Worm (Caenorhabditis elegans) whole organism, young adult: Measurements from ENCODE around the gene B0403.6.

Source experiments
- F22D6.2 ChIP-seq: sonication (generic microtip); optimal IDR thresholded peaks from 2 replicates; lab custom pipeline; 2016; ENCODE audit warnings: mild to moderate bottlenecking, missing genetic modification characterization, missing compliant biosample characterization
- F52B5.7 ChIP-seq: sonication (generic microtip); optimal IDR thresholded peaks from 2 replicates; lab custom pipeline; 2016; ENCODE audit warnings: mild to moderate bottlenecking, missing genetic modification characterization, missing compliant biosample characterization
- F57A8.1 ChIP-seq: fragments of 200-800 bp; sonication (Bioruptor generic); optimal IDR thresholded peaks from 2 replicates; lab custom pipeline; 2018; ENCODE audit warnings: mild to moderate bottlenecking, missing genetic modification characterization, moderate library complexity, missing compliant biosample characterization
- K12H6.12 ChIP-seq: fragments of 200-800 bp; sonication (Bioruptor generic); optimal IDR thresholded peaks from 2 replicates; lab custom pipeline; 2018; ENCODE audit warnings: mild to moderate bottlenecking, missing genetic modification characterization, missing compliant biosample characterization
- T26A5.8 ChIP-seq: sonication (generic microtip); optimal IDR thresholded peaks from 2 replicates; lab custom pipeline; 2016; ENCODE audit warnings: missing genetic modification characterization, missing compliant biosample characterization
- Y53F4B.3 ChIP-seq: fragments of 200-800 bp; sonication (Bioruptor generic); IDR thresholded peaks from 2 replicates; pipeline ENCODE4 v1.3.6; 2022; ENCODE audit warnings: missing genetic modification reagents, missing genetic modification characterization, missing compliant biosample characterization
- Y67H2A.10 ChIP-seq: fragments of 200-800 bp; sonication (Bioruptor generic); conservative IDR thresholded peaks from 2 replicates; pipeline ENCODE4 v1.3.6; 2022; ENCODE audit warnings: missing genetic modification reagents, missing genetic modification characterization, missing compliant biosample characterization
- ZK185.1 ChIP-seq: sonication (generic microtip); optimal IDR thresholded peaks from 2 replicates; lab custom pipeline; 2016; ENCODE audit warnings: mild to moderate bottlenecking, missing genetic modification characterization, missing compliant biosample characterization; ENCODE audit not compliant: poor library complexity, severe bottlenecking
- attf-3 ChIP-seq: fragments of 200-800 bp; sonication (Bioruptor generic); conservative IDR thresholded peaks from 2 replicates; pipeline ENCODE4 v1.3.6; 2022; ENCODE audit warnings: missing genetic modification reagents, missing genetic modification characterization, missing compliant biosample characterization
- bed-1 ChIP-seq: fragments of 200-800 bp; sonication (Bioruptor generic); IDR thresholded peaks from 2 replicates; pipeline ENCODE4 v1.3.6; 2022; ENCODE audit warnings: missing genetic modification reagents, missing genetic modification characterization, missing compliant biosample characterization
- bed-2 ChIP-seq: fragments of 200-800 bp; sonication (Bioruptor generic); IDR thresholded peaks from 2 replicates; pipeline ENCODE4 v1.3.6; 2022; ENCODE audit warnings: missing genetic modification reagents, missing genetic modification characterization, missing compliant biosample characterization
- ccch-3 ChIP-seq: fragments of 200-800 bp; sonication (Bioruptor generic); optimal IDR thresholded peaks from 2 replicates; lab custom pipeline; 2018; ENCODE audit warnings: mild to moderate bottlenecking, missing genetic modification characterization, missing compliant biosample characterization
- cebp-1 ChIP-seq, 2 experiments: fragments of 200-800 bp in 1 of 2; sonication (Bioruptor generic) in 1 of 2; sonication (generic microtip) in 1 of 2; IDR thresholded peaks in 1 of 2; optimal IDR thresholded peaks in 1 of 2; 2 replicates each; pipeline versions ENCODE4 v1.3.6 to Lab custom; 2017 to 2022; ENCODE audit warnings: missing compliant biosample characterization in 2 of 2, missing genetic modification characterization in 2 of 2, mild to moderate bottlenecking in 1 of 2, missing genetic modification reagents in 1 of 2, moderate library complexity in 1 of 2
- cebp-2 ChIP-seq: fragments of 200-800 bp; sonication (Bioruptor generic); IDR thresholded peaks from 2 replicates; pipeline ENCODE4 v1.3.6; 2022; ENCODE audit warnings: missing genetic modification characterization, missing compliant biosample characterization
- ceh-100 ChIP-seq: fragments of 200-800 bp; sonication (Bioruptor generic); IDR thresholded peaks from 2 replicates; pipeline ENCODE4 v1.3.6; 2022; ENCODE audit warnings: missing genetic modification reagents, missing genetic modification characterization, missing compliant biosample characterization
- ets-4 ChIP-seq: fragments of 200-800 bp; sonication (Bioruptor generic); optimal IDR thresholded peaks from 2 replicates; lab custom pipeline; 2018; ENCODE audit warnings: mild to moderate bottlenecking, missing genetic modification characterization, missing compliant biosample characterization
- him-1 ChIP-seq: sonication (generic microtip); optimal IDR thresholded peaks from 2 replicates; lab custom pipeline; 2016; ENCODE audit warnings: missing genotype, missing genetic modification reagents, missing genetic modification characterization, missing compliant biosample characterization
- hlh-26 ChIP-seq: fragments of 200-800 bp; sonication (Bioruptor generic); conservative IDR thresholded peaks from 2 replicates; pipeline ENCODE4 v1.3.6; 2022; ENCODE audit warnings: missing genetic modification reagents, missing genetic modification characterization, missing compliant biosample characterization
- lsy-27 ChIP-seq: sonication (generic microtip); optimal IDR thresholded peaks from 2 replicates; lab custom pipeline; 2017; ENCODE audit warnings: missing genetic modification characterization, mild to moderate bottlenecking, missing compliant biosample characterization, antibody characterized with exemption, missing genotype, borderline replicate concordance; ENCODE audit not compliant: insufficient read depth
- madf-8 ChIP-seq: fragments of 200-800 bp; sonication (Bioruptor generic); conservative IDR thresholded peaks from 2 replicates; pipeline ENCODE4 v1.3.6; 2022; ENCODE audit warnings: missing genetic modification reagents, missing genetic modification characterization, missing compliant biosample characterization
- mcd-1 ChIP-seq: fragments of 200-800 bp; sonication (Bioruptor generic); IDR thresholded peaks from 2 replicates; pipeline ENCODE4 v1.3.6; 2022; ENCODE audit warnings: missing genetic modification reagents, missing genetic modification characterization, missing compliant biosample characterization
- mxl-1 ChIP-seq: sonication (generic microtip); optimal IDR thresholded peaks from 2 replicates; lab custom pipeline; 2016; ENCODE audit warnings: missing genetic modification characterization, missing compliant biosample characterization
- nfya-1 ChIP-seq: sonication (generic microtip); optimal IDR thresholded peaks from 2 replicates; lab custom pipeline; 2017; ENCODE audit warnings: antibody characterized with exemption, missing compliant biosample characterization, missing genetic modification characterization, borderline replicate concordance; ENCODE audit not compliant: insufficient read depth
- nfyb-1 ChIP-seq: fragments of 200-800 bp; sonication (Bioruptor generic); IDR thresholded peaks from 2 replicates; pipeline ENCODE4 v1.3.6; 2022; ENCODE audit warnings: missing genetic modification reagents, missing genetic modification characterization, missing compliant biosample characterization
- nhr-80 ChIP-seq: sonication (generic microtip); optimal IDR thresholded peaks from 2 replicates; lab custom pipeline; 2016; ENCODE audit warnings: missing genetic modification characterization, missing compliant biosample characterization
- pbrm-1 ChIP-seq: fragments of 200-800 bp; sonication (Bioruptor generic); IDR thresholded peaks from 2 replicates; pipeline ENCODE4 v1.3.6; 2022; ENCODE audit warnings: missing genetic modification reagents, missing genetic modification characterization, missing compliant biosample characterization
- tbx-9 ChIP-seq: sonication (generic microtip); optimal IDR thresholded peaks from 2 replicates; lab custom pipeline; 2016; ENCODE audit warnings: borderline replicate concordance, missing genetic modification characterization, inconsistent platforms, missing compliant biosample characterization
- unc-130 ChIP-seq: sonication (generic microtip); optimal IDR thresholded peaks from 2 replicates; lab custom pipeline; 2016; ENCODE audit warnings: missing genetic modification reagents, missing genetic modification characterization, missing compliant biosample characterization
- zfh-2 ChIP-seq: fragments of 200-800 bp; sonication (Bioruptor generic); conservative IDR thresholded peaks from 2 replicates; pipeline ENCODE4 v1.3.6; 2022; ENCODE audit warnings: missing genetic modification reagents, missing genetic modification characterization, missing compliant biosample characterization
- ztf-26 ChIP-seq: sonication (generic microtip); optimal IDR thresholded peaks from 2 replicates; lab custom pipeline; 2017; ENCODE audit warnings: missing genetic modification characterization, missing compliant biosample characterization
- ztf-28 ChIP-seq: fragments of 200-800 bp; sonication (Bioruptor generic); IDR thresholded peaks from 2 replicates; pipeline ENCODE4 v1.3.6; 2022; ENCODE audit warnings: missing genetic modification reagents, missing genetic modification characterization, missing compliant biosample characterization

The B0403.6 gene

DNA sequence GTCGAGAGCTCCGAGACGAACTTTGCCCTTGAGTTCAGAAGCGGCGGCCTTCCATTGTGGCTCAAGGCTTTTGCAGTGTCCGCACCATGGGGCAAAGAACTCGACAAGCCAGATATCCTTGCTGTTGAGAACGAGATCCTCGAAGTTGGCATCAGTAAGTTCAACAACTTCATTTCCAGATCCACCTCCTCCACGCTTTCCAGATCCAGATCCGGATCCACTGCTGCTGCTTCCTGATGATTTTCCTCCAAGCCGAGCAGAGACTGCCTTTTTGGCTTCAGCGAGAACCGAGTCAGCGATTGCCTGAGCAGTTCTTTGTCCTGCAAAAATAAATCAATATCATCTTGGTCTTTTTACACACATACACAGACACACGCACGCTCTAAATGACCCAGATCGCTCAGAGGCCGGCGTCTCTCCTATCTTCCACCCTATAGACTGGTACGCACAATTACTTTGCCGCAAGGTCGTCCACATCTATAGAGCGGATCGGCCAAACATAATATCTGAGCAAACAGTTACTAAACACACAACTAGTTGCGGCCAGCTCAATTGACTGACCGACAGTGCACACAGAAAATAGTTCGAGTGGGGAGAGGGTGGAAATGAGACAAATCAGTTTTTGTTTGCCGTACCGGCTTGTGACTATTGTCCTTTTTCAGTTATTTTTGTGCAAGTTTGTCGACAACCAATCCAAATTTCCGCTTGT is 7.7 kb downstream of the B0403.6 start:
- TF ChIP-seq nfyb-1 (GFP tag; lab: Robert Waterston, UW): 0 out of 2 replicates have a peak, but pooled peaks have one; percentile 8
- no peak for TF ChIP-seq madf-8 (GFP tag; lab: Robert Waterston, UW)
- TF ChIP-seq zfh-2 (GFP tag; lab: Robert Waterston, UW): peak; percentile 58; the same call in 1 of the 2 replicates
- TF ChIP-seq mcd-1: 0 out of 2 replicates have a peak, but pooled peaks have one; percentile 5

DNA sequence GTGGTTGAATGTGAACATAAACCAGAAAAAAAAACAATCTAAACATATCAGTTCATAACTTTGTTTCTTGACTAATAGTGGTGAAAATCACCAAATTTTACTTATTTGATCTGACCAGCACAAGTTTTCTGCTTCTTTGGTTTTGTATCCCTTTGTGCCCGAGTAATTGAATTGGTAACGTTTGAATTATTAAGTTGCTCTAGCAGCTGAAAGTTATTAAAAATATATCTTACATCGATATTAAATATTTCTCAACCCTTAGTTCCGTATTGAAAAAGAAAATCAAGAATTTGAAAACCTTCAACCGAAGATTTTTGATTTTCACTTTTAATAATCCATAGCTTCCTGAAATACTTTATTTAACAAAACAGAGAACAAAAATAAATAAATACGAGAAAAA is 9.1 kb downstream of the B0403.6 start:
- TF ChIP-seq tbx-9 (tag; lab: Kevin White, UChicago) (no peak), T26A5.8 (tag; lab: Kevin White, UChicago) (no peak), lsy-27 (no peak), Y53F4B.3 (GFP tag; lab: Robert Waterston, UW) (no peak), F52B5.7 (tag; lab: Kevin White, UChicago) (no peak), ztf-26 (tag; lab: Kevin White, UChicago) (no peak), ets-4 (GFP tag; lab: Kevin White, UChicago) (no peak), ceh-100 (no peak), K12H6.12 (tag; lab: Kevin White, UChicago) (no peak), F57A8.1 (no peak), nfya-1 (no peak), bed-2 (GFP tag; lab: Robert Waterston, UW) (no peak), cebp-1 (GFP tag; IDR thresholded peaks at IDR 0.05; lab: Robert Waterston, UW) (no peak), cebp-1 (tag; optimal IDR thresholded peaks at IDR 0.05; lab: Kevin White, UChicago) (no peak), attf-3 (GFP tag; lab: Robert Waterston, UW) (no peak), Y67H2A.10 (no peak), cebp-2 (GFP tag; lab: Robert Waterston, UW) (no peak), unc-130 (GFP tag; lab: Kevin White, UChicago) (no peak)

DNA sequence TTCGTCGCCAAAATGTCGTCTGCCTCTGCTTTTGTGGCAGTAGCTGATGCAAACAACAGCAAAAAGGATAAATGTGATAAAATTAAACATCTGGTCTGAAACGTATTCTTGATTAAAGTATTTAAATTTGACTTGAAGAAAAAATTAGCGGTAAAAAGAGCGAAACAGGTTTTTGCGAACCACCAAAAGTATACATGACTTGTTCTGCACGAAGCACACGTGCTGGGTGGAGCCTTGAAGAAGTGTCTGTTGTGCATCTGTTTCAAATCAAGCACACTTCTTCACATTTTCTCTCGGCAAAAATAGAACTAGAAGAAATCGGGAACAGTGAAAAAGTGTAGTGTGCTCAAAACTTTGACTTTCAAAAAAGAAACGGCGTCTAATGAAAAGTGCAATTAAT is 11.9 kb downstream of the B0403.6 start, which contains the start of gene B0403.3:
Gene B0403.3, minus strand, starts transcription at position 101 of the 400 bp plus-strand sequence.
- TF ChIP-seq cebp-2 (GFP tag; lab: Robert Waterston, UW): 0 out of 2 replicates have a peak, but pooled peaks have one; percentile 21
- no peak for TF ChIP-seq F22D6.2 (tag; lab: Kevin White, UChicago)

DNA sequence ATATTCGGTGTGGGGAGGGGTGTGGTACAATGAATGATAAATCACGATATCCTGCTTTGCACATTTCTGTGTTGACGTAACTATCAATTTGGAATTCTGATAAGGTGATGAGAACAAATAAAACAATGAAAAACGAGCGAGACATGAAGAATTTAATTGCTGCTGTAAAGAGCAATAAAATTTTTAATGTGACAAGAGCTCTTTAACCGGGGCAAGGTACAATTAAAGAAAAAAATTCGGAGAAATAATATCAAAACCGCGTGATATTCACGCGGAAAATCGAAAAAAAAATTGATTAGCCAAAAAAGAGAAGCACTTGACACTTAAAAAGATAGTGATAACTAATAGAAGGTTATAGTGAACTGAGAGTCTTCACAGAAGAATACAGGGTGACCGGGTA is 13.9 kb downstream of the B0403.6 start:
- no peak for TF ChIP-seq pbrm-1 (GFP tag; lab: Robert Waterston, UW)
- TF ChIP-seq nhr-80 (tag; lab: Kevin White, UChicago): peak; percentile 21

DNA sequence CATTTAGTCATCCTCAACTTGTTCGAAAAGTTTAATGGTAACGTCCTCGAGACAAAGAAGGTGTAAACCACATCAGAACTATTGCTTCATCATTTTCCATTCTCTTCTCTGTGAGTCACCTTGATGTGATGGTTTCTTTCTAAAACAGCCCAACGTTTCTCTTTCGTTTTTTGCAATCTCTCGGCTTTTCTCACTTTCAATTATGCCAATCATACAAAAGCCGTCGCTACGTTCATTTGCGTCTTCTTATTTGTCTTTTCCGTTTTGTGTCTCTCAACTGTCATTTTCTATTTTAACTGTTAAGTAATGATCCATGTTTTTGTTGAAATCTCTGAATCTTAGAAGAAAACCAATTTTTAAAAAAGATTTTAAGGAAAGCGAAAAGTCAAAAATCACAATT is 17.8 kb downstream of the B0403.6 start, which contains the start of gene B0403.5:
Gene B0403.5, plus strand, starts transcription at position 368 of the 400 bp plus-strand sequence.
- TF ChIP-seq him-1 (tag; lab: Kevin White, UChicago) (no peak), hlh-26 (GFP tag; lab: Robert Waterston, UW) (no peak), ZK185.1 (tag; lab: Kevin White, UChicago) (no peak), bed-1 (no peak), cebp-1 (GFP tag; IDR thresholded peaks at IDR 0.05; lab: Robert Waterston, UW) (no peak), cebp-1 (tag; optimal IDR thresholded peaks at IDR 0.05; lab: Kevin White, UChicago) (no peak), ztf-28 (GFP tag; lab: Robert Waterston, UW) (no peak), mxl-1 (no peak), ccch-3 (GFP tag; lab: Kevin White, UChicago) (no peak)
